Fruit fly (Drosophila melanogaster) whole organism, embryonic: ENCODE results near the gene H.

Source experiments
- Adf1 ChIP-seq: fragments of 200-800 bp; sonication (Bioruptor generic); IDR thresholded peaks from 2 replicates; pipeline ENCODE4 v1.3.6; 2022; ENCODE audit warnings: missing biosample characterization, missing genetic modification characterization
- Atf6 ChIP-seq: fragments of 200-800 bp; sonication (Bioruptor generic); IDR thresholded peaks from 2 replicates; pipeline ENCODE4 v1.3.6; 2022; ENCODE audit warnings: missing biosample characterization, missing genetic modification characterization
- CG12155 ChIP-seq: fragments of 200-800 bp; sonication (Bioruptor generic); optimal IDR thresholded peaks from 3 replicates; lab custom pipeline; 2016; ENCODE audit warnings: missing biosample characterization, missing genetic modification characterization
- CG13624 ChIP-seq: fragments of 200-800 bp; sonication (Bioruptor generic); optimal IDR thresholded peaks from 2 replicates; lab custom pipeline; 2016; ENCODE audit warnings: missing biosample characterization, missing genetic modification characterization
- CG14667 ChIP-seq: fragments of 200-800 bp; sonication (Bioruptor generic); IDR thresholded peaks from 2 replicates; pipeline ENCODE4 v1.3.6; 2022; ENCODE audit warnings: missing biosample characterization, missing genetic modification characterization
- CG14710 ChIP-seq: fragments of 200-800 bp; sonication (Bioruptor generic); optimal IDR thresholded peaks from 3 replicates; lab custom pipeline; 2019; ENCODE audit warnings: missing biosample characterization, mild to moderate bottlenecking, missing genetic modification characterization, moderate library complexity
- CG16813 ChIP-seq: fragments of 200-800 bp; sonication (Bioruptor generic); IDR thresholded peaks from 3 replicates; pipeline ENCODE4 v1.3.6; 2022; ENCODE audit warnings: missing biosample characterization, missing genetic modification characterization; ENCODE audit not compliant: partially characterized antibody
- CG32772 ChIP-seq: fragments of 200-800 bp; sonication (Bioruptor generic); IDR thresholded peaks from 2 replicates; pipeline ENCODE4 v1.3.6; 2022; ENCODE audit warnings: missing biosample characterization, missing genetic modification characterization
- CG34224 ChIP-seq: fragments of 200-800 bp; sonication (Bioruptor generic); IDR thresholded peaks from 3 replicates; pipeline ENCODE4 v1.3.6; 2022; ENCODE audit warnings: missing biosample characterization, missing genetic modification characterization; ENCODE audit not compliant: partially characterized antibody
- CG42726 ChIP-seq: fragments of 200-800 bp; sonication (Bioruptor generic); IDR thresholded peaks from 2 replicates; pipeline ENCODE4 v1.3.6; 2022; ENCODE audit warnings: missing biosample characterization, missing genetic modification characterization; ENCODE audit not compliant: partially characterized antibody
- CG4424 ChIP-seq: fragments of 200-800 bp; sonication (Bioruptor generic); optimal IDR thresholded peaks from 3 replicates; lab custom pipeline; 2016; ENCODE audit warnings: missing biosample characterization, missing genetic modification characterization
- CG6654 ChIP-seq: fragments of 200-800 bp; sonication (Bioruptor generic); optimal IDR thresholded peaks from 2 replicates; lab custom pipeline; 2017; ENCODE audit warnings: missing biosample characterization, mild to moderate bottlenecking, missing genetic modification characterization
- CG6765 ChIP-seq: fragments of 200-800 bp; sonication (Bioruptor generic); optimal IDR thresholded peaks from 3 replicates; lab custom pipeline; 2017; ENCODE audit warnings: missing biosample characterization, mild to moderate bottlenecking, missing genetic modification characterization
- CG7963 ChIP-seq: fragments of 200-800 bp; sonication (Bioruptor generic); IDR thresholded peaks from 3 replicates; pipeline ENCODE4 v1.3.6; 2022; ENCODE audit warnings: missing biosample characterization, missing genetic modification characterization; ENCODE audit not compliant: partially characterized antibody
- CG9797 ChIP-seq: fragments of 200-800 bp; sonication (Bioruptor generic); optimal IDR thresholded peaks from 3 replicates; lab custom pipeline; 2018; ENCODE audit warnings: missing biosample characterization, mild to moderate bottlenecking, missing genetic modification characterization
- CG9817 ChIP-seq: fragments of 200-800 bp; sonication (Bioruptor generic); optimal IDR thresholded peaks from 2 replicates; lab custom pipeline; 2018; ENCODE audit warnings: missing biosample characterization, mild to moderate bottlenecking, missing genetic modification characterization, moderate library complexity
- Dip2 ChIP-seq: fragments of 200-800 bp; sonication (Bioruptor generic); IDR thresholded peaks from 2 replicates; pipeline ENCODE4 v1.3.6; 2022; ENCODE audit warnings: missing biosample characterization, missing genetic modification characterization
- Doc3 ChIP-seq: fragments of 200-800 bp; sonication (Bioruptor generic); IDR thresholded peaks from 3 replicates; pipeline ENCODE4 v1.3.6; 2022; ENCODE audit warnings: missing biosample characterization, missing genetic modification characterization; ENCODE audit not compliant: partially characterized antibody
- Gsc ChIP-seq: fragments of 200-800 bp; sonication (Bioruptor generic); IDR thresholded peaks from 2 replicates; pipeline ENCODE4 v1.3.6; 2022; ENCODE audit warnings: missing biosample characterization, missing genetic modification characterization
- MTF-1 ChIP-seq: fragments of 200-800 bp; sonication (Bioruptor generic); optimal IDR thresholded peaks from 2 replicates; lab custom pipeline; 2018; ENCODE audit warnings: missing biosample characterization, mild to moderate bottlenecking, missing genetic modification characterization, borderline replicate concordance
- Oaz ChIP-seq: fragments of 200-800 bp; sonication (Bioruptor generic); IDR thresholded peaks from 2 replicates; pipeline ENCODE4 v1.3.6; 2022; ENCODE audit warnings: missing biosample characterization, missing genetic modification characterization
- Taf1 ChIP-seq: fragments of 200-800 bp; sonication (Bioruptor generic); IDR thresholded peaks from 2 replicates; pipeline ENCODE4 v1.3.6; 2022; ENCODE audit warnings: missing biosample characterization, missing genetic modification characterization
- Trl ChIP-seq, 3 experiments: fragments of >200 bp in 2 of 3; fragments of 200-800 bp in 1 of 3; sonication (Bioruptor generic) in 1 of 3; optimal IDR thresholded peaks; 2 replicates in 1 of 3; 3 replicates in 2 of 3; lab custom pipeline; 2016 to 2017; ENCODE audit warnings: missing biosample characterization in 1 of 3, missing genetic modification characterization in 1 of 3
- ap ChIP-seq: fragments of 200-800 bp; sonication (Bioruptor generic); IDR thresholded peaks from 2 replicates; pipeline ENCODE4 v1.3.6; 2022; ENCODE audit warnings: missing biosample characterization, missing genetic modification characterization
- bcd ChIP-seq: fragments of 200-800 bp; sonication (Bioruptor generic); optimal IDR thresholded peaks from 2 replicates; lab custom pipeline; 2017; ENCODE audit warnings: missing biosample characterization, mild to moderate bottlenecking, missing genetic modification characterization
- chm ChIP-seq: fragments of 200-800 bp; sonication (Bioruptor generic); IDR thresholded peaks from 2 replicates; pipeline ENCODE4 v1.3.6; 2022; ENCODE audit warnings: missing biosample characterization, missing genetic modification characterization
- danr ChIP-seq: fragments of 200-800 bp; sonication (Bioruptor generic); IDR thresholded peaks from 2 replicates; pipeline ENCODE4 v1.3.6; 2022; ENCODE audit warnings: missing biosample characterization, missing genetic modification characterization
- exex ChIP-seq: fragments of 200-800 bp; sonication (Bioruptor generic); optimal IDR thresholded peaks from 4 replicates; lab custom pipeline; 2018; ENCODE audit warnings: missing biosample characterization, mild to moderate bottlenecking, missing genetic modification characterization, moderate library complexity
- eyg ChIP-seq: fragments of 200-800 bp; sonication (Bioruptor generic); optimal IDR thresholded peaks from 3 replicates; lab custom pipeline; 2016; ENCODE audit warnings: missing biosample characterization, missing genetic modification characterization
- fu2 ChIP-seq: fragments of 200-800 bp; sonication (Bioruptor generic); optimal IDR thresholded peaks from 2 replicates; lab custom pipeline; 2016; ENCODE audit warnings: missing biosample characterization, missing genetic modification characterization
- kay ChIP-seq: fragments of 200-800 bp; sonication (Bioruptor generic); optimal IDR thresholded peaks from 2 replicates; lab custom pipeline; 2016; ENCODE audit warnings: missing biosample characterization, missing genetic modification characterization
- lmd ChIP-seq: fragments of 200-800 bp; sonication (Bioruptor generic); IDR thresholded peaks from 2 replicates; pipeline ENCODE4 v1.3.6; 2022; ENCODE audit warnings: missing biosample characterization, missing genetic modification characterization
- nerfin-1 ChIP-seq: fragments of 200-800 bp; sonication (Bioruptor generic); optimal IDR thresholded peaks from 3 replicates; lab custom pipeline; 2019; ENCODE audit warnings: missing biosample characterization, mild to moderate bottlenecking, missing genetic modification characterization, moderate library complexity
- p53 ChIP-seq: fragments of 200-800 bp; sonication (Bioruptor generic); optimal IDR thresholded peaks from 2 replicates; lab custom pipeline; 2016; ENCODE audit warnings: missing biosample characterization, missing genetic modification characterization
- ranshi ChIP-seq: fragments of 200-800 bp; sonication (Bioruptor generic); IDR thresholded peaks from 2 replicates; pipeline ENCODE4 v1.3.6; 2022; ENCODE audit warnings: missing biosample characterization, missing genetic modification characterization
- salm ChIP-seq: fragments of 200-800 bp; sonication (Bioruptor generic); optimal IDR thresholded peaks from 2 replicates; lab custom pipeline; 2018; ENCODE audit warnings: missing biosample characterization, mild to moderate bottlenecking, missing genetic modification characterization
- sim ChIP-seq: fragments of 200-800 bp; sonication (Bioruptor generic); IDR thresholded peaks from 2 replicates; pipeline ENCODE4 v1.3.6; 2022; ENCODE audit warnings: missing biosample characterization, missing genetic modification characterization
- slbo ChIP-seq: fragments of 200-800 bp; sonication (Bioruptor generic); IDR thresholded peaks from 2 replicates; pipeline ENCODE4 v1.3.6; 2022; ENCODE audit warnings: missing biosample characterization, missing genetic modification characterization
- ssp ChIP-seq: fragments of 200-800 bp; sonication (Bioruptor generic); IDR thresholded peaks from 2 replicates; pipeline ENCODE4 v1.3.6; 2022; ENCODE audit warnings: missing biosample characterization, missing genetic modification characterization
- sug ChIP-seq: fragments of 200-800 bp; optimal IDR thresholded peaks from 2 replicates; lab custom pipeline; 2019; ENCODE audit warnings: missing biosample characterization, mild to moderate bottlenecking, missing genetic modification characterization, moderate library complexity
- tio ChIP-seq: fragments of 200-800 bp; sonication (Bioruptor generic); optimal IDR thresholded peaks from 2 replicates; lab custom pipeline; 2017; ENCODE audit warnings: missing biosample characterization, missing genetic modification characterization, inconsistent platforms
- usp ChIP-seq: fragments of >200 bp; optimal IDR thresholded peaks from 2 replicates; lab custom pipeline; 2017; ENCODE audit warnings: missing biosample characterization, missing genetic modification characterization

Gene H

DNA sequence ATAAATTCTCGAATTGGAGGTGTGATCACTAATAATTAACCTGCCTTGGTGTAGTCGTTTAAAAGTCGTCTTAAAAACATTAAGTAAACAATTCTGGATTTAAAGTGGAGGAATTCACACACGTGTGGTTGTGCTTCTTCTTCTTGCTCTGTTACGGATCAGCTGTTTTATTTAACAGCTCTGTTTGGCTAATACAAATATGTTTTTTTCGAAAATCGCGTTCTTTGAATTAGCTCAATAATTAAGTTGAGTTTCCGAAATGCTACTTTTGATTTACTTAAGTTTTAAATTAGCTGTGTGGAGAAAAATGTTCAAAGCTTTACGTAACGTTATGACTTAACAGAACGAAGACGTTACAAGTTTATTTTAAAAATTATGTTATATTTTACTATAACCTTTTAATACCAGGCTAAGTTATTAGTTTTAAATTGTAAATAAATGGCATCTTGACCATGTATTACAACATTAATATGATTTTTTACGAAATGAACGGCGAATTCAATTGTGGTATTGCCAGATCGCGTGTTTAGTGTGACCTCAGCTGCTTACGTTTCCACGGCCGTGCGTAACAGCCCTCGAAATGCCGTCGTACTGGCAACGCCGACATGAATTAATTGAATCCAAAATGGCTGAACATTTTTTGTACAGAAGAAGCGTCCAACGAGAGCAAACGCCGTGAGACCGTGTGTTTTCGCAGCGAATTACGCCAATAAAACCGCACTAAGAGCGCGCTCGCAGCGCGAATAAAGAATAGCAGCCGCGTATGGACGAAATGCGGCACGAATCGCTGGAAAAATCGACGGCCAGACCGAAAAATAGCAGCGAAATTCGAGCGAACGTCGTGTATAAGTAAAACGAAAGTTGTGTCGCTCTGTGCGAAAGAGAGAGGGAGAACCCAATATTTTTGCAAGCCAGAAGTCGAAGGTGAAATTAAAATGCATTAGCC, 28.9 kb upstream of the H start, which contains the start of the genes Pus1 and bon (continued):
- TF ChIP-seq CG14710 (tag; lab: Kevin White, UChicago), result peak; percentile 79
- TF ChIP-seq Doc3 (GFP tag; lab: Robert Waterston, UW), result no peak
- no peak for TF ChIP-seq Dip2
- peak; percentile 89 for TF ChIP-seq CG9797
- TF ChIP-seq kay (GFP tag; lab: Kevin White, UChicago), result no peak
- peak; percentile 47 for TF ChIP-seq sug (tag; lab: Kevin White, UChicago)
- peak; percentile 46 for TF ChIP-seq exex (tag; lab: Kevin White, UChicago)
- no peak for TF ChIP-seq ssp (GFP tag; lab: Robert Waterston, UW)

DNA sequence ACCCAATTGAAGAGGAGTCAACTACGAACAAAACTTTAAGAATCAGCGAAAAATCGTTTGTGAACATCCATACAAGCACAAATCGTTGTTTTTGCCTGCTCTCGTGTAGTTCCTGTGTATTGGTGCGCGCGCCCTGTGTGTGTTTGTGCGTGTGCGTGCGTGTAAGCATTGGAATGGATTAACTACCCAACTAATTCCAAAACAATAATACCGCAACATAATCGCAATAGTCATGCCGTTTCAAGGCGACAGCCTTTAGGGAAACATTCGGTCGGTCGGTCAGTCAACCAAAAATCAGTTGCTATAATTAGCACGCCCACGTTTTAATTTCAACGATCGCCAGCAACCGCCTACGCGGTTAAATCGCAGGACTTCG, 28.3 kb upstream of the H start:
- 0 out of 2 replicates have a peak, but pooled peaks have one; percentile 15 for TF ChIP-seq Taf1 (GFP tag; lab: Robert Waterston, UW)
- no peak for TF ChIP-seq Adf1 (GFP tag; lab: Robert Waterston, UW)
- no peak for TF ChIP-seq lmd (GFP tag; lab: Robert Waterston, UW)
- 0 out of 2 replicates have a peak, but pooled peaks have one; percentile 3 for TF ChIP-seq Atf6 (GFP tag; lab: Robert Waterston, UW)
- TF ChIP-seq danr (GFP tag; lab: Robert Waterston, UW), result no peak
- peak; percentile 84 for TF ChIP-seq nerfin-1
- peak in 1 of 2 experiments; percentile 13 for TF ChIP-seq Trl (optimal IDR thresholded peaks at IDR 0.05; lab: Kevin White, UChicago)
- no peak for TF ChIP-seq Trl (GFP tag; optimal IDR thresholded peaks at IDR 0.05; lab: Kevin White, UChicago)
- 0 out of 3 replicates have a peak, but pooled peaks have one; percentile 25 for TF ChIP-seq CG16813 (GFP tag; lab: Robert Waterston, UW)
- 0 out of 2 replicates have a peak, but pooled peaks have one; percentile 4 for TF ChIP-seq CG42726 (GFP tag; lab: Robert Waterston, UW)
- peak; percentile 5 for TF ChIP-seq p53 (GFP tag; lab: Kevin White, UChicago)

DNA sequence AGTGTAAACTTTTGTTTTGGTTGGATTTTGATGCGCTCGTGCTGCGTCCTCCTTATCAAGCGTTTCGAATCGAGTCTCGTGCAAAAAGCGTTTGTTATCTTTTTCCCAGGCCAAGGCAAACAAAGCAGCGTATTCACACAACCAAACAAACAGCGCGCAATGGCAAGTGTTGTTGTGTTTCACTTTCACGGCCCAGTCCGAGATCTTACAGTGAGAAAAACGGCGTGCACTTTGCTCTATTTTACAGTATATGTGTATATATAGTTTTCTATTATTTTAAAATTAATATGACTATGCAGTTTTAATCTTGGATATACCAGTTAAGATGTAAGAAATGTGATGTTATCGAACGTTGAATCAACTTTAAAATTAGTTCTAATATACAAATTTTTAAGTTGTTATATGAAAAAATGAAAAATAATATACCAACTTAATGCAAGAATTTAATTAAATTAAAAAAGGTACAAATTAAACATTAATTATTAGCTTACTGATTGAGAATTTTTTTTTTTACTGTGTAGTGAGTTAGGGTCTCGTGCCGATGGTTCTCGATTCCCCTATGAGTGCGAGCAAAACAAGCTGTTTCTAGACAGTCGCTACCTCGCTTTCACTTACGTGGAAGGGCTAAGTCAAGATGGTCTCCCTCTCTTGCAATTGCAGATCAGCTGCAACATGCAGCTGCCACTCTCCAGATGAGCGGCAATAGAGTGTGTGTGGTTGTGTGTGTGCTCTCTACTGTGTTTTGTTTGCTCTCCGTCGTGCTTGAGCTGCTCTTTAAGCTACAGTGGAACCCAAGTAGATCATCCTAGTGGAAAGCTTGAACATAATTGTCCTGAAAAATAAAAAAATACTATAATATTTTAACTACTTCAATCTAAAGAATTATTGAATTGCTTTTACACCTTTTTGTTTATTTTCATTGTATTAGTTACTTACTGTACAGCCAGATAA, 27.3 kb upstream of the H start:
- TF ChIP-seq ap, result peak; percentile 64
- no peak for TF ChIP-seq CG34224 (GFP tag; lab: Robert Waterston, UW)
- TF ChIP-seq CG12155 (GFP tag; lab: Kevin White, UChicago), result peak; percentile 77
- TF ChIP-seq CG4424, result peak; percentile 87
- peak; percentile 76 for TF ChIP-seq slbo (GFP tag; lab: Robert Waterston, UW)
- TF ChIP-seq usp, result no peak
- peak; percentile 73 for TF ChIP-seq ranshi (GFP tag; lab: Robert Waterston, UW)
- TF ChIP-seq CG13624 (GFP tag; lab: Kevin White, UChicago), result no peak
- TF ChIP-seq salm, result peak; percentile 91
- TF ChIP-seq eyg (GFP tag; lab: Kevin White, UChicago), result no peak
- peak; percentile 85 for TF ChIP-seq CG32772 (GFP tag; lab: Robert Waterston, UW)
- no peak for TF ChIP-seq fu2 (GFP tag; lab: Kevin White, UChicago)
- peak; percentile 88 for TF ChIP-seq bcd (GFP tag; lab: Kevin White, UChicago)
- peak; percentile 98 for TF ChIP-seq CG14710 (tag; lab: Kevin White, UChicago)
- TF ChIP-seq CG6654 (GFP tag; lab: Kevin White, UChicago), result peak; percentile 68
- peak; percentile 79 for TF ChIP-seq sim (GFP tag; lab: Robert Waterston, UW)
- peak; percentile 79 for TF ChIP-seq CG14667 (GFP tag; lab: Robert Waterston, UW)
- peak; percentile 56; the same call in 1 of the 2 replicates for TF ChIP-seq chm
- TF ChIP-seq tio (GFP tag; lab: Kevin White, UChicago), result peak; percentile 86
- TF ChIP-seq sug (tag; lab: Kevin White, UChicago), result peak; percentile 52
- peak; percentile 45 for TF ChIP-seq MTF-1 (GFP tag; lab: Kevin White, UChicago)
- TF ChIP-seq Gsc, result no peak; the same call in 1 of the 2 replicates
- TF ChIP-seq CG6765 (GFP tag; lab: Kevin White, UChicago), result peak; percentile 66
- peak; percentile 42; the same call in 1 of the 2 replicates for TF ChIP-seq Oaz (GFP tag; lab: Robert Waterston, UW)
- TF ChIP-seq CG7963 (GFP tag; lab: Robert Waterston, UW), result no peak
- TF ChIP-seq CG9817 (tag; lab: Kevin White, UChicago), result peak; percentile 75
